Worm (Caenorhabditis elegans) whole organism, L3 larva: ENCODE data around the gene F08D12.4.

Experiments
- ceh-82 ChIP-seq: fragments of 150-350 bp; optimal IDR thresholded peaks from 2 replicates; lab custom pipeline; 2014; ENCODE audit warnings: missing biosample characterization, missing genetic modification characterization
- egl-27 ChIP-seq: sonication (generic microtip); optimal IDR thresholded peaks from 4 replicates; lab custom pipeline; 2017; ENCODE audit warnings: missing biosample characterization, missing genetic modification reagents, missing genetic modification characterization
- fkh-10 ChIP-seq: sonication (generic microtip); optimal IDR thresholded peaks from 2 replicates; lab custom pipeline; 2017; ENCODE audit warnings: missing biosample characterization, missing genetic modification reagents, missing genetic modification characterization
- nhr-11 ChIP-seq: fragments of 150-350 bp; optimal IDR thresholded peaks from 2 replicates; lab custom pipeline; 2014; ENCODE audit warnings: missing biosample characterization, missing genetic modification characterization
- nhr-76 ChIP-seq: fragments of 150-350 bp; sonication (generic microtip); optimal IDR thresholded peaks from 5 replicates; lab custom pipeline; 2014; ENCODE audit warnings: missing biosample characterization, missing genetic modification characterization
- pqm-1 ChIP-seq: fragments of 150-350 bp; optimal IDR thresholded peaks from 2 replicates; lab custom pipeline; 2017; ENCODE audit warnings: missing biosample characterization, missing genetic modification characterization, inconsistent platforms
- tbx-2 ChIP-seq: sonication (generic microtip); optimal IDR thresholded peaks from 2 replicates; lab custom pipeline; 2016; ENCODE audit warnings: mild to moderate bottlenecking, missing genetic modification characterization, missing compliant biosample characterization
- zag-1 ChIP-seq: fragments of 150-350 bp; optimal IDR thresholded peaks from 2 replicates; lab custom pipeline; 2014; ENCODE audit warnings: missing biosample characterization, missing genetic modification characterization

DNA sequence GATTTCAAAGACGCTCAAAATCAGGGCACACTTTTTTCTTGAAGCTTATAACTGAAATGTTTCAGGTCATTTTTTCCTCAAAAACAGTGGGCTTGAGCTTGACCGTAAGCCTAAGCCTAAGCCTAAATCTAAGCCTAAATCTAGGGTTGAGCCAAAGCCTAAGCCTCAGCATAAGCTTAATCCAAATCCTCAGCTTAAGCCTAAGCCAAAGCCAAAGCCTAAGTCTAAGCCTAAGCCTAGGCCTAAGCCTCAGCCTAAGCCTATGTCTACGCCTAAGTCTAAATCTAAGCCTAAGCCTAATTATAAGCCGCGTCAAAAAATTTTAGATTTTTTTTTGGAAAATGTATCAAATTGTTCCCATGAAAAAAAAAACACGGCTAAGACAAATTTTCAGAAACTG lies 43.7 kb upstream of the F08D12.4 start:
- TF ChIP-seq fkh-10 (GFP tag; lab: Kevin White, UChicago) (no peak), nhr-76 (tag; lab: Kevin White, UChicago) (no peak), nhr-11 (tag; lab: Kevin White, UChicago) (no peak), zag-1 (tag; lab: Kevin White, UChicago) (no peak), egl-27 (tag; lab: Kevin White, UChicago) (no peak), pqm-1 (tag; lab: Kevin White, UChicago) (no peak), tbx-2 (no peak), ceh-82 (tag; lab: Kevin White, UChicago) (no peak)
